Worm (Caenorhabditis elegans): ENCODE data around the gene drd-10.

ce11 chrV:7046005-7046404 lies 38.6 kb downstream of the drd-10 start, which contains the start of gene F20A1.2:
- TF ChIP-seq pha-4 (tag; optimal IDR thresholded peaks at IDR 0.05) (no peak), jun-1 (tag; optimal IDR thresholded peaks at IDR 0.05) (no peak), nhr-12 (tag; optimal IDR thresholded peaks at IDR 0.05) (no peak), fkh-2 (tag; optimal IDR thresholded peaks at IDR 0.05) (no peak), nhr-25 (tag; optimal IDR thresholded peaks at IDR 0.05) (no peak), pqm-1 (tag; optimal IDR thresholded peaks at IDR 0.05) (no peak), ama-1 (optimal IDR thresholded peaks at IDR 0.05) (no peak), tbx-2 (tag; optimal IDR thresholded peaks at IDR 0.05) (no peak)

All from whole organism, L3 larva.